Worm (Caenorhabditis elegans) whole organism, L1 larva: Measurements from ENCODE around the gene ZC317.7.

ENCODE experiments used
- C16A3.4 ChIP-seq: fragments of 150-350 bp; optimal IDR thresholded peaks from 2 replicates; lab custom pipeline; 2014; ENCODE audit warnings: missing biosample characterization, missing genetic modification characterization
- aha-1 ChIP-seq: fragments of 150-350 bp; optimal IDR thresholded peaks from 2 replicates; lab custom pipeline; 2014; ENCODE audit warnings: missing biosample characterization, missing genetic modification characterization
- aly-2 ChIP-seq: fragments of 150-350 bp; optimal IDR thresholded peaks from 2 replicates; lab custom pipeline; 2014; ENCODE audit warnings: missing biosample characterization, missing genetic modification characterization
- lir-3 ChIP-seq: sonication (generic microtip); optimal IDR thresholded peaks from 2 replicates; lab custom pipeline; 2016; ENCODE audit warnings: mild to moderate bottlenecking, missing genetic modification characterization, moderate library complexity, missing compliant biosample characterization; ENCODE audit not compliant: poor library complexity
- mep-1 ChIP-seq: fragments of 150-350 bp; optimal IDR thresholded peaks from 2 replicates; lab custom pipeline; 2014; ENCODE audit warnings: missing biosample characterization, missing genetic modification characterization
- nhr-237 ChIP-seq: fragments of 150-350 bp; optimal IDR thresholded peaks from 2 replicates; lab custom pipeline; 2014; ENCODE audit warnings: missing biosample characterization, missing genetic modification characterization
- nhr-77 ChIP-seq: fragments of 150-350 bp; optimal IDR thresholded peaks from 2 replicates; lab custom pipeline; 2014; ENCODE audit warnings: missing biosample characterization, missing genetic modification characterization
- vab-15 ChIP-seq: sonication (generic microtip); optimal IDR thresholded peaks from 2 replicates; lab custom pipeline; 2017; ENCODE audit warnings: missing genotype, mild to moderate bottlenecking, missing genetic modification characterization, missing compliant biosample characterization

DNA sequence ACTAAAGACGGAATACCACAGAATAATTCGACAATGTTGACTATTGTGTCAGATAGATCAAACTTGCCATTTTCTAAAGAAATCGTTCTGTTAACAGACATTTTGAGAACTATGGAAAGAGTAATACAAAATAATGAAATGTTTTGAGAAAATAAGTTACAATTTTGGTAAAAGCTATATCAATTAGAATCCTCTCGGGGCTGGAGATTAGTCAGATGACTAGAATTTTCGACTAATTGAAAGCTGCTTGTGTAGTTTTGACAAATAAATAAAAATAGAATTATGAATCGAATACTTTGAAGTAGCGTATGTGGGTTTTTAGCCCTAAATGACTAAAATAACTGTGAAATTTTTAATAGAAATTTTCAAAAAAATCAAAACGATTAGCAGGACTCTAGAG is 14.0 kb upstream of the ZC317.7 start, which contains the start of gene srg-65:
- TF ChIP-seq mep-1 (no peak), aha-1 (tag; lab: Kevin White, UChicago) (no peak), nhr-77 (tag; lab: Kevin White, UChicago) (no peak), aly-2 (tag; lab: Kevin White, UChicago) (no peak), C16A3.4 (tag; lab: Kevin White, UChicago) (no peak), vab-15 (tag; lab: Kevin White, UChicago) (no peak), nhr-237 (no peak), lir-3 (tag; lab: Kevin White, UChicago) (no peak)
